Worm (Caenorhabditis elegans) whole organism, early embryonic: ENCODE measurements around the gene srw-17.

Experiments used
- B0310.2 ChIP-seq: sonication (generic microtip); optimal IDR thresholded peaks from 2 replicates; lab custom pipeline; 2016; ENCODE audit warnings: mild to moderate bottlenecking, missing genetic modification characterization, missing compliant biosample characterization
- ama-1 ChIP-seq: fragments of 150-350 bp; optimal IDR thresholded peaks from 2 replicates; lab custom pipeline; 2014
- ceh-13 ChIP-seq: fragments of 200-800 bp; sonication (Bioruptor generic); optimal IDR thresholded peaks from 2 replicates; lab custom pipeline; 2018; ENCODE audit warnings: mild to moderate bottlenecking, missing genetic modification characterization, missing compliant biosample characterization
- flt-1 ChIP-seq: fragments of 200-800 bp; sonication (Bioruptor generic); IDR thresholded peaks from 2 replicates; pipeline ENCODE4 v1.3.6; 2022; ENCODE audit warnings: missing genetic modification characterization, missing compliant biosample characterization
- hmbx-1 ChIP-seq: sonication (generic microtip); optimal IDR thresholded peaks from 2 replicates; lab custom pipeline; 2016; ENCODE audit warnings: mild to moderate bottlenecking, missing genetic modification characterization, missing compliant biosample characterization
- hnd-1 ChIP-seq: sonication (generic microtip); optimal IDR thresholded peaks from 2 replicates; lab custom pipeline; 2016; ENCODE audit warnings: missing genetic modification characterization, missing compliant biosample characterization
- pes-1 ChIP-seq: fragments of 200-800 bp; sonication (Bioruptor generic); IDR thresholded peaks from 2 replicates; pipeline ENCODE4 v1.3.6; 2022; ENCODE audit warnings: missing genetic modification reagents, missing genetic modification characterization, missing compliant biosample characterization
- sea-1 ChIP-seq: fragments of 200-800 bp; sonication (Bioruptor generic); conservative IDR thresholded peaks from 2 replicates; pipeline ENCODE4 v1.3.6; 2022; ENCODE audit warnings: missing genetic modification characterization, missing compliant biosample characterization

DNA sequence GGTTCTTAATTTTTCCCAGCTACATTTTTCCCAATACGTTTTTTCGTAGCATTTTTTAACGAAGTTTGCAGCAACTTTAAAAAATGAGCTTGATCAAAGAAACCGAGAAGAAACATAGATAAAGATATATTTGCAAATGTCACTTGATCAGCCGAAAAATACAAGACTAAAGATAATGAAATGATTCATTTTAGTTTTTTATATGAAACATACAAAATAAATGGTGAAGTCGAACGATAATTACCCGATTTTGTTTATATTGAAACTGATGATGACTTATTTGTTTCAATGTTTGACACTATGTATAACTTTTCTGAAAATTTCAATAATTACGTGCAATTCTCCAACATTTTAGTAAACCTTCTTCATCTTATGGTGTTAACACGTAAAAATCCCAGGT is 8.5 kb downstream of the srw-17 start, which contains the start of gene srw-22:
- TF ChIP-seq pes-1 (GFP tag; lab: Robert Waterston, UW) (no peak), hmbx-1 (tag; lab: Kevin White, UChicago) (no peak), sea-1 (GFP tag; lab: Robert Waterston, UW) (no peak), flt-1 (GFP tag; lab: Robert Waterston, UW) (no peak), B0310.2 (tag; lab: Kevin White, UChicago) (no peak), ama-1 (lab: Kevin White, UChicago) (no peak), ceh-13 (GFP tag; lab: Kevin White, UChicago) (no peak), hnd-1 (no peak)
